Worm (Caenorhabditis elegans): ENCODE data around the gene acr-15.
A peak's percentile ranks its signal among the peaks of the same experiment; 100 is the strongest.
"Not testable (repeated sequence)": the region's sequence is repeated elsewhere in the genome, so short reads cannot be mapped to it uniquely, and the experiment has no call there.

Gene acr-15

ce11 chrV:8574762-8575161 is 22.3 kb downstream of the acr-15 start, which contains the start of gene F25G6.1:
TSS of gene F25G6.1 (plus strand) at chrV:8575062.
- not testable (repeated sequence) for TF ChIP-seq fkh-2, R02D3.7, daf-12 (tag; optimal IDR thresholded peaks at IDR 0.05)

DNA sequence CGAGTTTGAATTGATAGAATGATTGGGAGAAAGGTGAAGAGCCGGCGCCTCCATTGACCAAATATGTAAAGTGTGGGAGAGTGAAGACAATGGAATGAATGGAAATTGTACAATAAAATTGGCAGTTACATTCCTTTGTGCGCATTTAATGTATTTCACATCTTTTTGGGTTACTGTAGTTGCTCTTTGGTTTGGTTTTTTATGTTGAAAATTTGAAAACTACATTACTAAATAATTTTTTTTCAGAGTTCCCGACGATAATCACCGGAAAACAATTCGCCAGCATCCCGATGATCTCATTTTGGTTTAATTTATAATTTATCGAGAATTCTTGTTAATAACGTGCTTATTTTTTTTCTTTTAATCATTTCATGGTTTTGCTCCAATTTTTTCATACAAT is 28.5 kb downstream of the acr-15 start, which contains the start of gene C10B5.1:
TSS of gene C10B5.1 (plus strand) at position 301 of the 400 bp plus-strand sequence.
- TF ChIP-seq ztf-4 (tag; optimal IDR thresholded peaks at IDR 0.05) (no peak), skn-1 (tag; optimal IDR thresholded peaks at IDR 0.05) (no peak), ztf-11 (tag; optimal IDR thresholded peaks at IDR 0.05) (no peak), unc-39 (tag; optimal IDR thresholded peaks at IDR 0.05) (no peak), fkh-2 (tag; optimal IDR thresholded peaks at IDR 0.05) (no peak), mml-1 (tag; optimal IDR thresholded peaks at IDR 0.05) (no peak), ceh-82 (tag; optimal IDR thresholded peaks at IDR 0.05) (no peak), ZK546.5 (tag; optimal IDR thresholded peaks at IDR 0.05) (no peak)

- TF ChIP-seq nhr-28 (tag; optimal IDR thresholded peaks at IDR 0.05): no peak
Measured at ce11 chrV:8586472-8586871, 34.0 kb downstream of the acr-15 start.

DNA sequence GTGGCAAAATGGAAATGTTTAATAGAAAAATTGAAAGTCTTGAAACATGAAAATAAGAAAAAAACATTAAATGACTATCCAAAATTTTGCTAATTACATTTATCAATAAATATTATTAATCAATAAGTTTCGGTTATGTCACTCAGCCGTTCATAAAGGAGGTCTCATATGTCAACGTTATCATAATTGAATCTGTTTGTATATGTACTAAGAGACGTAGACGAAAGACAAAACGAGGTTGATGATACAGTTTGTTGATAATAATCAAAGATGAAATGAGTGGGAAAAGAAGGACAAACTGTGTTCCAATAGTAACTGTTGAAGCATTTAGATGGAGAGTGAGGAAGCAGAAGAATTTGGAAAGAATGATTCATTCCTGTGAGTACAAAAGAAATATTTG is 34.4 kb downstream of the acr-15 start:
- TF ChIP-seq snpc-4 (tag; optimal IDR thresholded peaks at IDR 0.05): no peak
- TF ChIP-seq nhr-43 (tag; optimal IDR thresholded peaks at IDR 0.05; ENCODE audit: poor library complexity, severe bottlenecking): no peak
- TF ChIP-seq pha-4 (tag; optimal IDR thresholded peaks at IDR 0.05): peak; percentile 72
- no peak for TF ChIP-seq nhr-11 (tag; optimal IDR thresholded peaks at IDR 0.05)
- TF ChIP-seq lin-15B (tag; optimal IDR thresholded peaks at IDR 0.05): no peak
- TF ChIP-seq pqm-1 (tag; optimal IDR thresholded peaks at IDR 0.05): peak; percentile 4
- no peak for TF ChIP-seq unc-39 (tag; optimal IDR thresholded peaks at IDR 0.05)
- no peak for TF ChIP-seq mdl-1 (tag; optimal IDR thresholded peaks at IDR 0.05)
- TF ChIP-seq elt-2 (tag; optimal IDR thresholded peaks at IDR 0.05): peak; percentile 67

ce11 chrV:8588079-8588478 is 35.6 kb downstream of the acr-15 start, which contains the start of gene C10B5.3:
TSS of gene C10B5.3 (minus strand) at chrV:8588179.
- TF ChIP-seq nhr-28 (tag; optimal IDR thresholded peaks at IDR 0.05) (no peak), nhr-67 (tag; optimal IDR thresholded peaks at IDR 0.05) (no peak), zag-1 (tag; optimal IDR thresholded peaks at IDR 0.05) (no peak), nfya-1 (tag; optimal IDR thresholded peaks at IDR 0.05; ENCODE audit: insufficient read depth) (no peak), unc-62 (GFP tag; optimal IDR thresholded peaks at IDR 0.05) (no peak), ZK546.5 (tag; optimal IDR thresholded peaks at IDR 0.05) (no peak), ceh-82 (tag; optimal IDR thresholded peaks at IDR 0.05) (no peak), mdl-1 (tag; optimal IDR thresholded peaks at IDR 0.05) (no peak)

ce11 chrV:8592691-8593307 is 40.3 kb downstream of the acr-15 start:
- no peak for TF ChIP-seq nhr-12 (tag; optimal IDR thresholded peaks at IDR 0.05)
- no peak for TF ChIP-seq ceh-28 (tag; optimal IDR thresholded peaks at IDR 0.05)
- TF ChIP-seq elt-1 (tag; optimal IDR thresholded peaks at IDR 0.05): peak; percentile 58
- TF ChIP-seq unc-39 (tag; optimal IDR thresholded peaks at IDR 0.05): no peak
- no peak for TF ChIP-seq elt-2 (tag; optimal IDR thresholded peaks at IDR 0.05)
- TF ChIP-seq eor-1 (tag; optimal IDR thresholded peaks at IDR 0.05): no peak
- TF ChIP-seq unc-62 (GFP tag; optimal IDR thresholded peaks at IDR 0.05): peak; percentile 53
- TF ChIP-seq ceh-82 (tag; optimal IDR thresholded peaks at IDR 0.05): no peak
- no peak for TF ChIP-seq ama-1 (optimal IDR thresholded peaks at IDR 0.05)
- no peak for TF ChIP-seq ceh-9 (tag; optimal IDR thresholded peaks at IDR 0.05)
- no peak for TF ChIP-seq lin-15B (tag; optimal IDR thresholded peaks at IDR 0.05)
- TF ChIP-seq pha-4 (tag; optimal IDR thresholded peaks at IDR 0.05): no peak
- no peak for TF ChIP-seq skn-1 (tag; optimal IDR thresholded peaks at IDR 0.05)
- TF ChIP-seq sea-2 (GFP tag; optimal IDR thresholded peaks at IDR 0.05): no peak
- TF ChIP-seq egl-5 (tag; optimal IDR thresholded peaks at IDR 0.05): peak; percentile 13
- TF ChIP-seq nhr-11 (tag; optimal IDR thresholded peaks at IDR 0.05): no peak
- TF ChIP-seq ZK546.5 (tag; optimal IDR thresholded peaks at IDR 0.05): no peak
- no peak for TF ChIP-seq ztf-11 (tag; optimal IDR thresholded peaks at IDR 0.05)
- TF ChIP-seq fkh-10 (GFP tag; optimal IDR thresholded peaks at IDR 0.05): peak; percentile 13
- no peak for TF ChIP-seq lsy-12 (tag; optimal IDR thresholded peaks at IDR 0.05)
- TF ChIP-seq lin-39 (tag; optimal IDR thresholded peaks at IDR 0.05): no peak
- no peak for TF ChIP-seq elt-3 (tag; optimal IDR thresholded peaks at IDR 0.05)
- no peak for TF ChIP-seq nhr-77 (tag; optimal IDR thresholded peaks at IDR 0.05)
- no peak for TF ChIP-seq nhr-28 (tag; optimal IDR thresholded peaks at IDR 0.05)
